Fruit fly (Drosophila melanogaster): ENCODE results near the gene S-Lap4.

S-Lap4 gene

dm6 chr3L:10535105-10535504 is 44.4 kb downstream of the S-Lap4 start:
- no peak for TF ChIP-seq CG17801 (GFP tag; optimal IDR thresholded peaks at IDR 0.05; ENCODE audit: partially characterized antibody)

- TF ChIP-seq CG17801 (GFP tag; optimal IDR thresholded peaks at IDR 0.05; ENCODE audit: partially characterized antibody): no peak
Observed at dm6 chr3L:10536297-10536696, 45.6 kb downstream of the S-Lap4 start.

- no peak for TF ChIP-seq CG17801 (GFP tag; optimal IDR thresholded peaks at IDR 0.05; ENCODE audit: partially characterized antibody)
Observed at dm6 chr3L:10538290-10538689, 47.6 kb downstream of the S-Lap4 start.

dm6 chr3L:10540839-10541238 is 50.2 kb downstream of the S-Lap4 start:
- TF ChIP-seq CG17801 (GFP tag; optimal IDR thresholded peaks at IDR 0.05; ENCODE audit: partially characterized antibody): no peak
